Worm (Caenorhabditis elegans): ENCODE results near the gene nstp-6.

nstp-6 gene

DNA sequence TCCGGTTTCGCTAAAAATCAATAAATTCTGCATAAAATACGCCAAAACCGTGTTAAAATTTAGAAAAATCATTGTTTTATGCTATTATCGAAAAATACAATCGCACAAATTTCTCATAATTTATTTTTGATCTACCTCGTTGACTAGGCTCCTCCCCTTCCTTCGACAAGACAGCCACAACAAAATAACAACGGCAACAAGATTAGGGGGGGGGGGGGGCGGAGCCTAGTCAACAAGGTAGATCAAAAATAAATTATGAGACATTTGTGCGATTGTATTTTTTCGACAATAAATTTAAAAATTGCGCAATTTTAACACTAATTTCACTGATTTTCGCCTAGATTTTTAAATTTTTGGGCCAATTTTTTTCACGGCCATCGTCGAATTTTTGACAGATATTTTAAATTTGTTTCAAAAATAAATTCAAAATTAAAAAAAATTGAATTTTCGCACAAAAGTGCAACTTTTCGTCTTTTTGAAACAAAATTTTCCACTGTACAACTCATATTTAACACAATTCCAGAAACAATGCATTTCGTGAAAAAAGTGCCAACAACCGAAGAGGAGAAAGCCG lies 20.5 kb downstream of the nstp-6 start, which contains the start of gene M57.2:
M57.2 (plus strand) TSS at position 524 of the 574 bp plus-strand sequence.
- TF ChIP-seq zip-8 (tag; optimal IDR thresholded peaks at IDR 0.05) (peak; percentile 3), nhr-2 (tag; optimal IDR thresholded peaks at IDR 0.05) (no peak)

DNA sequence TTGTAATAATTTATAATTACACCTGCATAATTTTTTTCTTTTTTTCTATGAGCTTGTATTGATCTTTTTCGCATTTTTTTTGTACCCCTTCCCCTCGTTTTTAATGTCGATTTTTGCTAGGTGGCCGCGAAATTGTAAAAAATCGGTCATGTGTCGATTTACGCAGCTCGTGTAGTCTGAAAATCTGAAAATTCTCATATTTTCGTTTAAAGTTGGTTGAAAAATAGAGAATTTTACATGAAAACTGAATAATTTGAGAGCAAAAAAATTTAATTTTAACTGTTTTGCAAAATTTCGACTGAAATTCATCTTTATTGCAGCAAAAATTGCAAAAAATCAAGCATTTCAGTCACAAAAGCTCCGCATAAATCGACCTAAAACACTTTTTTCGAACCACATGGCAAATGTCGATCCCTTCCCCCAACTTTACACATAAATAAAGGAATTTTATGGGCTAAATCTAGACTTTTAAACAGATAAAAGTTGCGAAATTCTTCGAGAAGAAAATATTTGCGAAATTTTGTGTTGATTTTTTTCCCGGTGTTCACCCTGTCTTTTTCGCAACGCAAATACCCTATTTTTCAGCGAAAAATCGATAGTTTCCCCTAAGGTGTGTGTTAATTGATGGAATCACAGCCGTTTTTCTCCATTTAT lies 21.1 kb downstream of the nstp-6 start:
- TF ChIP-seq mab-5 (tag; optimal IDR thresholded peaks at IDR 0.05) (no peak), flh-1 (GFP tag; optimal IDR thresholded peaks at IDR 0.05) (no peak), lsy-2 (tag; optimal IDR thresholded peaks at IDR 0.05) (no peak), drap-1 (GFP tag; optimal IDR thresholded peaks at IDR 0.05) (no peak), ztf-11 (tag; optimal IDR thresholded peaks at IDR 0.05) (no peak), ceh-39 (tag; optimal IDR thresholded peaks at IDR 0.05) (no peak), nhr-12 (tag; optimal IDR thresholded peaks at IDR 0.05) (no peak), elt-1 (tag; optimal IDR thresholded peaks at IDR 0.05; ENCODE audit: borderline replicate concordance, insufficient read depth) (no peak), unc-120 (tag; optimal IDR thresholded peaks at IDR 0.05; ENCODE audit: poor library complexity, severe bottlenecking) (no peak), ceh-83 (GFP tag; optimal IDR thresholded peaks at IDR 0.05) (no peak), zip-8 (tag; optimal IDR thresholded peaks at IDR 0.05) (no peak), tbx-8 (GFP tag; optimal IDR thresholded peaks at IDR 0.05) (no peak), nhr-237 (tag; optimal IDR thresholded peaks at IDR 0.05) (no peak), mls-2 (tag; optimal IDR thresholded peaks at IDR 0.05) (no peak)

DNA sequence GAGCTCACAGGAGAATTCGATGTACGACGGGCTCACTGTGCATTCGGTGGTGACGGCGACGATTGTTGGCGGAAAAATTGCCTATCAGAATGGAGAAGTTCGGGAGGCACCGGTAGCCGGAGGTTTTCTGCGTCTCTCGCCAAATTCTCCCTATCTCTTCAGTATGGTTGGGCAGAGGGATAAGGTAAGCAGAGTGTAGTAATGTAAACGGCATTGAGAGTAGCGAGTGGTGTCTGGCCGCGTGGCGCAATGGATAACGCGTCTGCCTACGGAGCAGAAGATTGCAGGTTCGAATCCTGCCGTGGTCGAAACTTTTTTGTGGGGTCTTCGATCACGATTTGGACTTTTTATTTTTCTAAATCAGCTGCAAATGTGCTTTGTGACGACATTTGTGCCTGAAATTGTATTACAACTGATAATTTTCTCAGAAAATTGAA lies 22.8 kb downstream of the nstp-6 start:
- no peak for TF ChIP-seq ceh-39 (tag; optimal IDR thresholded peaks at IDR 0.05)
- peak; percentile 67 for TF ChIP-seq ham-2 (GFP tag; optimal IDR thresholded peaks at IDR 0.05)
- peak; percentile 82 for TF ChIP-seq sem-2 (GFP tag; optimal IDR thresholded peaks at IDR 0.05)
- peak; percentile 57 for TF ChIP-seq bed-3 (GFP tag; optimal IDR thresholded peaks at IDR 0.05)
- peak; percentile 89 for TF ChIP-seq M03D4.4 (tag; optimal IDR thresholded peaks at IDR 0.05)
- peak; percentile 17 for TF ChIP-seq unc-62 (GFP tag; optimal IDR thresholded peaks at IDR 0.05)
- TF ChIP-seq mls-2 (tag; optimal IDR thresholded peaks at IDR 0.05) = peak; percentile 88
- peak; percentile 54 for TF ChIP-seq tbx-8 (GFP tag; optimal IDR thresholded peaks at IDR 0.05)
- TF ChIP-seq ceh-43 (GFP tag; optimal IDR thresholded peaks at IDR 0.05) = peak; percentile 75
- TF ChIP-seq drap-1 (GFP tag; optimal IDR thresholded peaks at IDR 0.05) = peak; percentile 88
- TF ChIP-seq blmp-1 (tag; optimal IDR thresholded peaks at IDR 0.05) = no peak
- TF ChIP-seq cnd-1 (tag; optimal IDR thresholded peaks at IDR 0.05) = peak; percentile 83
- peak; percentile 5 for TF ChIP-seq nhr-28 (tag; optimal IDR thresholded peaks at IDR 0.05)
- peak; percentile 54 for TF ChIP-seq flh-1 (GFP tag; optimal IDR thresholded peaks at IDR 0.05)
- peak; percentile 53 for TF ChIP-seq lin-32 (GFP tag; optimal IDR thresholded peaks at IDR 0.05)
- no peak for TF ChIP-seq zip-8 (tag; optimal IDR thresholded peaks at IDR 0.05)
- peak; percentile 74 for TF ChIP-seq unc-120 (tag; optimal IDR thresholded peaks at IDR 0.05; ENCODE audit: poor library complexity, severe bottlenecking)
- peak; percentile 83 for TF ChIP-seq ceh-83 (GFP tag; optimal IDR thresholded peaks at IDR 0.05)
- peak; percentile 26 for TF ChIP-seq unc-39 (tag; optimal IDR thresholded peaks at IDR 0.05)
- TF ChIP-seq sptf-1 (tag; optimal IDR thresholded peaks at IDR 0.05) = peak; percentile 90
- no peak for TF ChIP-seq ces-1 (GFP tag; optimal IDR thresholded peaks at IDR 0.05)
- TF ChIP-seq nhr-2 (tag; optimal IDR thresholded peaks at IDR 0.05) = no peak

DNA sequence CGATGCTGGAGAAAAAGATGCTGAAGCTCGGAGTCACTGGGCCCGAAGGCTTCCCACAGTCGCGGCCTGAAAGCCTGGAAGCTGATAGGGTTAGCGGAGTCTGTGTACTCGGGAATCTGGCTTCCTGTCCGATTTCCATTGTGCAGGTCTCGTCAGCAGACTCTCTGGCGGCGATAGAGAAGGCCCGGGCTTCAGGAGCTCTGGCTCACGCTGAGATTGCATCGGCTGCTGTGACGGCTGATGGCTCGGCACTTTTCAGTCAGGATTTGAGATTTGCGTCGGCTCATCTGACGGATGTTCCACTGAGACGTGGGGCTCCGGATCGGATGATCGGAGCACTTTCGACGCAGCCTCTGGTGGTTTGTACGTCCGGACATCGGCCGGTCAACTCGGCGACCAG lies 24.0 kb downstream of the nstp-6 start:
- TF ChIP-seq drap-1 (GFP tag; optimal IDR thresholded peaks at IDR 0.05) = no peak
- TF ChIP-seq nhr-237 (tag; optimal IDR thresholded peaks at IDR 0.05) = no peak
- no peak for TF ChIP-seq elt-1 (tag; optimal IDR thresholded peaks at IDR 0.05; ENCODE audit: borderline replicate concordance, insufficient read depth)
- TF ChIP-seq unc-62 (GFP tag; optimal IDR thresholded peaks at IDR 0.05) = no peak
- TF ChIP-seq lin-13 (tag; optimal IDR thresholded peaks at IDR 0.05) = no peak
- TF ChIP-seq blmp-1 (tag; optimal IDR thresholded peaks at IDR 0.05) = no peak
- no peak for TF ChIP-seq M03D4.4 (tag; optimal IDR thresholded peaks at IDR 0.05)
- TF ChIP-seq elt-3 (tag; optimal IDR thresholded peaks at IDR 0.05) = no peak
- no peak for TF ChIP-seq hlh-1 (tag; optimal IDR thresholded peaks at IDR 0.05)
- no peak for TF ChIP-seq snpc-4 (tag; optimal IDR thresholded peaks at IDR 0.05)
- TF ChIP-seq ham-2 (GFP tag; optimal IDR thresholded peaks at IDR 0.05) = no peak
- no peak for TF ChIP-seq bed-3 (GFP tag; optimal IDR thresholded peaks at IDR 0.05)
- TF ChIP-seq nhr-28 (tag; optimal IDR thresholded peaks at IDR 0.05) = no peak
- no peak for TF ChIP-seq ceh-39 (tag; optimal IDR thresholded peaks at IDR 0.05)
- TF ChIP-seq unc-120 (tag; optimal IDR thresholded peaks at IDR 0.05; ENCODE audit: poor library complexity, severe bottlenecking) = no peak
- no peak for TF ChIP-seq flh-1 (GFP tag; optimal IDR thresholded peaks at IDR 0.05)
- TF ChIP-seq lin-32 (GFP tag; optimal IDR thresholded peaks at IDR 0.05) = no peak
- TF ChIP-seq ceh-83 (GFP tag; optimal IDR thresholded peaks at IDR 0.05) = no peak
- TF ChIP-seq ceh-43 (GFP tag; optimal IDR thresholded peaks at IDR 0.05) = no peak

Data from whole organism, mixed stage, embryonic.